Fruit fly (Drosophila melanogaster) whole organism, prepupa: ENCODE results near the gene Rab40.

ENCODE experiments used
- Blimp-1 ChIP-seq: fragments of 200-800 bp; sonication (Bioruptor generic); optimal IDR thresholded peaks from 3 replicates; lab custom pipeline; 2017; ENCODE audit warnings: missing biosample characterization, missing genetic modification characterization, mild to moderate bottlenecking, moderate library complexity, missing genetic modification reagents
- CG10669 ChIP-seq: fragments of 200-800 bp; sonication (Bioruptor generic); optimal IDR thresholded peaks from 3 replicates; lab custom pipeline; 2018; ENCODE audit warnings: missing biosample characterization, mild to moderate bottlenecking, missing genetic modification characterization, moderate library complexity
- CG11294 ChIP-seq: fragments of 200-800 bp; sonication (Bioruptor generic); IDR thresholded peaks from 2 replicates; pipeline ENCODE4 v1.3.6; 2022; ENCODE audit warnings: missing biosample characterization, missing genetic modification characterization
- CG11762 ChIP-seq: fragments of 200-800 bp; sonication (Bioruptor generic); optimal IDR thresholded peaks from 3 replicates; lab custom pipeline; 2016; ENCODE audit warnings: missing biosample characterization, missing genetic modification characterization; ENCODE audit not compliant: insufficient read depth
- CG11902 ChIP-seq: fragments of 200-800 bp; sonication (Bioruptor generic); optimal IDR thresholded peaks from 3 replicates; lab custom pipeline; 2016; ENCODE audit warnings: missing biosample characterization, missing genetic modification characterization
- CG15336 ChIP-seq: fragments of 200-800 bp; sonication (Bioruptor generic); IDR thresholded peaks from 2 replicates; pipeline ENCODE4 v1.3.6; 2022; ENCODE audit warnings: missing biosample characterization, missing genetic modification characterization
- CG1621 ChIP-seq: fragments of 200-800 bp; sonication (Bioruptor generic); optimal IDR thresholded peaks from 3 replicates; lab custom pipeline; 2018; ENCODE audit warnings: missing biosample characterization, mild to moderate bottlenecking, missing genetic modification characterization
- CG16779 ChIP-seq: fragments of 200-800 bp; sonication (Bioruptor generic); optimal IDR thresholded peaks from 3 replicates; lab custom pipeline; 2017; ENCODE audit warnings: missing biosample characterization, mild to moderate bottlenecking, missing genetic modification characterization
- CG3032 ChIP-seq: fragments of 200-800 bp; optimal IDR thresholded peaks from 2 replicates; lab custom pipeline; 2019; ENCODE audit warnings: missing biosample characterization, mild to moderate bottlenecking, missing genetic modification characterization, moderate library complexity
- CG31627 ChIP-seq: fragments of 200-800 bp; sonication (Bioruptor generic); optimal IDR thresholded peaks from 3 replicates; lab custom pipeline; 2016; ENCODE audit warnings: missing biosample characterization, missing genetic modification characterization
- CG32006 ChIP-seq: fragments of 200-800 bp; sonication (Bioruptor generic); optimal IDR thresholded peaks from 3 replicates; lab custom pipeline; 2017; ENCODE audit warnings: missing biosample characterization, mild to moderate bottlenecking, missing genetic modification characterization
- CG34406 ChIP-seq: fragments of 200-800 bp; sonication (Bioruptor generic); optimal IDR thresholded peaks from 3 replicates; lab custom pipeline; 2016; ENCODE audit warnings: missing biosample characterization, missing genetic modification characterization
- CG3919 ChIP-seq: fragments of 200-800 bp; sonication (Bioruptor generic); optimal IDR thresholded peaks from 3 replicates; lab custom pipeline; 2016; ENCODE audit warnings: missing biosample characterization, missing genetic modification characterization
- CG4318 ChIP-seq: fragments of 200-800 bp; sonication (Bioruptor generic); optimal IDR thresholded peaks from 3 replicates; lab custom pipeline; 2017; ENCODE audit warnings: missing biosample characterization, mild to moderate bottlenecking, missing genetic modification characterization
- CG6163 ChIP-seq: fragments of 200-800 bp; sonication (Bioruptor generic); IDR thresholded peaks from 3 replicates; pipeline ENCODE4 v1.3.6; 2022; ENCODE audit warnings: missing biosample characterization, missing genetic modification characterization
- CG6276 ChIP-seq: fragments of 200-800 bp; sonication (Bioruptor generic); optimal IDR thresholded peaks from 2 replicates; lab custom pipeline; 2017; ENCODE audit warnings: missing biosample characterization, mild to moderate bottlenecking, missing genetic modification characterization
- CG6854 ChIP-seq: fragments of 200-800 bp; sonication (Bioruptor generic); optimal IDR thresholded peaks from 2 replicates; lab custom pipeline; 2017; ENCODE audit warnings: missing biosample characterization, mild to moderate bottlenecking, missing genetic modification characterization
- CG7368 ChIP-seq: fragments of 200-800 bp; sonication (Bioruptor generic); optimal IDR thresholded peaks from 3 replicates; lab custom pipeline; 2016; ENCODE audit warnings: missing biosample characterization, missing genetic modification characterization
- CG8119 ChIP-seq: fragments of 200-800 bp; sonication (Bioruptor generic); IDR thresholded peaks from 3 replicates; pipeline ENCODE4 v1.3.6; 2022; ENCODE audit warnings: missing biosample characterization, missing genetic modification characterization
- CG8632 ChIP-seq: fragments of 200-800 bp; sonication (Bioruptor generic); optimal IDR thresholded peaks from 3 replicates; lab custom pipeline; 2016; ENCODE audit warnings: missing biosample characterization, missing genetic modification characterization
- CG9139 ChIP-seq: fragments of 200-800 bp; sonication (Bioruptor generic); optimal IDR thresholded peaks from 3 replicates; lab custom pipeline; 2017; ENCODE audit warnings: missing biosample characterization, mild to moderate bottlenecking, missing genetic modification characterization
- Eip75B ChIP-seq: fragments of 200-800 bp; sonication (Bioruptor generic); optimal IDR thresholded peaks from 3 replicates; lab custom pipeline; 2016; ENCODE audit warnings: missing biosample characterization, missing genetic modification characterization
- Eip78C ChIP-seq: fragments of 200-800 bp; sonication (Bioruptor generic); peaks from one replicate; lab custom pipeline; 2016; ENCODE audit warnings: missing biosample characterization, missing genetic modification characterization
- Eip93F ChIP-seq: fragments of 200-800 bp; sonication (Bioruptor generic); optimal IDR thresholded peaks from 2 replicates; lab custom pipeline; 2016; ENCODE audit warnings: missing biosample characterization, mild to moderate bottlenecking, missing genetic modification characterization
- Ets21C ChIP-seq: fragments of 200-800 bp; sonication (Bioruptor generic); optimal IDR thresholded peaks from 3 replicates; lab custom pipeline; 2016; ENCODE audit warnings: missing biosample characterization, missing genetic modification characterization
- Gug ChIP-seq: fragments of 200-800 bp; sonication (Bioruptor generic); IDR thresholded peaks from 2 replicates; pipeline ENCODE4 v1.3.6; 2022; ENCODE audit warnings: missing biosample characterization, missing genetic modification characterization
- Hr38 ChIP-seq: sonication (Bioruptor generic); optimal IDR thresholded peaks from 2 replicates; lab custom pipeline; 2016; ENCODE audit warnings: missing biosample characterization, missing genetic modification characterization
- Hr39 ChIP-seq: fragments of 200-800 bp; sonication (Bioruptor generic); optimal IDR thresholded peaks from 2 replicates; lab custom pipeline; 2016; ENCODE audit warnings: missing biosample characterization, missing genetic modification characterization
- Hr4 ChIP-seq: fragments of 200-800 bp; sonication (Bioruptor generic); optimal IDR thresholded peaks from 3 replicates; lab custom pipeline; 2016; ENCODE audit warnings: missing biosample characterization, missing genetic modification characterization
- Lpt ChIP-seq: fragments of 200-800 bp; sonication (Bioruptor generic); optimal IDR thresholded peaks from 3 replicates; lab custom pipeline; 2016; ENCODE audit warnings: missing biosample characterization, missing genetic modification characterization
- Met ChIP-seq: fragments of 200-800 bp; sonication (Bioruptor generic); optimal IDR thresholded peaks from 3 replicates; lab custom pipeline; 2016; ENCODE audit warnings: missing biosample characterization, missing genetic modification characterization
- OdsH ChIP-seq: fragments of 200-800 bp; sonication (Bioruptor generic); optimal IDR thresholded peaks from 3 replicates; lab custom pipeline; 2016; ENCODE audit warnings: missing biosample characterization, missing genetic modification characterization
- Smox ChIP-seq: fragments of 200-800 bp; sonication (Bioruptor generic); optimal IDR thresholded peaks from 3 replicates; lab custom pipeline; 2016; ENCODE audit warnings: missing biosample characterization, missing genetic modification characterization
- Sox15 ChIP-seq: fragments of 200-800 bp; sonication (Bioruptor generic); optimal IDR thresholded peaks from 3 replicates; lab custom pipeline; 2016; ENCODE audit warnings: missing biosample characterization, missing genetic modification characterization
- achi ChIP-seq: fragments of 200-800 bp; sonication (Bioruptor generic); optimal IDR thresholded peaks from 3 replicates; lab custom pipeline; 2016; ENCODE audit warnings: missing biosample characterization, missing genetic modification characterization
- acj6 ChIP-seq: fragments of 200-800 bp; sonication (Bioruptor generic); optimal IDR thresholded peaks from 3 replicates; lab custom pipeline; 2016; ENCODE audit warnings: missing biosample characterization, missing genetic modification characterization
- cyc ChIP-seq: fragments of 200-800 bp; sonication (Bioruptor generic); optimal IDR thresholded peaks from 3 replicates; lab custom pipeline; 2016; ENCODE audit warnings: missing biosample characterization, missing genetic modification characterization
- dac ChIP-seq: fragments of 200-800 bp; sonication (Bioruptor generic); optimal IDR thresholded peaks from 2 replicates; lab custom pipeline; 2017; ENCODE audit warnings: missing biosample characterization, mild to moderate bottlenecking, missing genetic modification characterization
- dsx ChIP-seq: fragments of 200-800 bp; optimal IDR thresholded peaks from 3 replicates; lab custom pipeline; 2019; ENCODE audit warnings: missing biosample characterization, mild to moderate bottlenecking, missing genetic modification characterization, moderate library complexity; ENCODE audit not compliant: poor library complexity, severe bottlenecking
- eg ChIP-seq: fragments of 200-800 bp; sonication (Bioruptor generic); IDR thresholded peaks from 3 replicates; pipeline ENCODE4 v1.3.6; 2022; ENCODE audit warnings: missing biosample characterization, missing genetic modification characterization
- fd85E ChIP-seq: fragments of 200-800 bp; sonication (Bioruptor generic); optimal IDR thresholded peaks from 3 replicates; lab custom pipeline; 2016; ENCODE audit warnings: missing biosample characterization, missing genetic modification characterization
- fkh ChIP-seq: fragments of 200-800 bp; sonication (Bioruptor generic); optimal IDR thresholded peaks from 3 replicates; lab custom pipeline; 2017; ENCODE audit warnings: missing biosample characterization, mild to moderate bottlenecking, missing genetic modification characterization, moderate library complexity
- lz ChIP-seq: fragments of 200-800 bp; sonication (Bioruptor generic); optimal IDR thresholded peaks from 3 replicates; lab custom pipeline; 2016; ENCODE audit warnings: missing biosample characterization, missing genetic modification characterization
- net ChIP-seq: fragments of 200-800 bp; sonication (Bioruptor generic); optimal IDR thresholded peaks from 3 replicates; lab custom pipeline; 2016; ENCODE audit warnings: missing biosample characterization, missing genetic modification characterization
- salr ChIP-seq, 2 experiments: fragments of 200-800 bp; sonication (Bioruptor generic); optimal IDR thresholded peaks; 3 replicates each; lab custom pipeline; 2016 to 2018; ENCODE audit warnings: missing biosample characterization in 2 of 2, missing genetic modification characterization in 2 of 2, mild to moderate bottlenecking in 1 of 2
- spab ChIP-seq: fragments of 200-800 bp; sonication (Bioruptor generic); optimal IDR thresholded peaks from 2 replicates; lab custom pipeline; 2017; ENCODE audit warnings: missing biosample characterization, mild to moderate bottlenecking, missing genetic modification characterization, missing genetic modification reagents
- ss ChIP-seq, 2 experiments: fragments of 200-800 bp; sonication (Bioruptor generic); optimal IDR thresholded peaks; 2 replicates in 1 of 2; 3 replicates in 1 of 2; lab custom pipeline; 2017 to 2018; ENCODE audit warnings: mild to moderate bottlenecking in 2 of 2, missing biosample characterization in 2 of 2, missing genetic modification characterization in 2 of 2, moderate library complexity in 1 of 2
- svp ChIP-seq: fragments of 200-800 bp; sonication (Bioruptor generic); peaks from one replicate; lab custom pipeline; 2016; ENCODE audit warnings: missing biosample characterization, missing genetic modification characterization
- topi ChIP-seq: fragments of 200-800 bp; sonication (Bioruptor generic); optimal IDR thresholded peaks from 3 replicates; lab custom pipeline; 2016; ENCODE audit warnings: missing biosample characterization, missing genetic modification characterization
- vri ChIP-seq: fragments of 200-800 bp; sonication (Bioruptor generic); optimal IDR thresholded peaks from 3 replicates; lab custom pipeline; 2016; ENCODE audit warnings: missing biosample characterization, mild to moderate bottlenecking, missing genetic modification characterization

The Rab40 gene

DNA sequence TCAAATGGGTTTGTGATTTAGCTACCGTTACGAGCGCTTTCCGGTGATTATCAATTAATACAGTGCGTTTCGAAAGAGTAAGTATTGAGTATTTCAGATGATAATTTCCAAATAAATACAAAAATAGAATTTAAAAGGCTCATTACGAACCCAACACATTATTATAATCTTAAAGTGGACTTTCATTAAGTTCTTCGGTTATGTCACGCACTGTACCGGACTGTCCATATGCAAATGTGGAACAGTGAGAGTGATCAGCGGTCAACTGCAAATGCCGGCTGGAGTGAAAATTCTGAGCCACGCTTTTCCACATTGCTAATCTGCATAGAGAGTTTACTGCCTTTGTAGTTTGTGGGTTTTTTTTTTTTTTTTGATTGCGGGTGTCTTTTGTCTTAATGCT lies 9.2 kb downstream of the Rab40 start:
- no peak for TF ChIP-seq svp (GFP tag; lab: Kevin White, UChicago)
- TF ChIP-seq Sox15 = no peak
- TF ChIP-seq salr (GFP tag; optimal IDR thresholded peaks at IDR 0.05; lab: Kevin White, UChicago) = no peak
- TF ChIP-seq cyc (GFP tag; lab: Kevin White, UChicago) = no peak
- TF ChIP-seq achi (GFP tag; lab: Kevin White, UChicago) = no peak
- no peak for TF ChIP-seq Eip78C (GFP tag; lab: Kevin White, UChicago)
- TF ChIP-seq CG15336 (GFP tag; lab: Robert Waterston, UW) = no peak
- no peak for TF ChIP-seq CG11902 (GFP tag; lab: Kevin White, UChicago)
- TF ChIP-seq Lpt (GFP tag; lab: Kevin White, UChicago) = no peak
- no peak for TF ChIP-seq lz (GFP tag; lab: Kevin White, UChicago)
- no peak for TF ChIP-seq Eip75B (GFP tag; lab: Kevin White, UChicago)
- no peak for TF ChIP-seq net (GFP tag; lab: Kevin White, UChicago)
- TF ChIP-seq spab (GFP tag; lab: Kevin White, UChicago) = no peak
- no peak for TF ChIP-seq CG16779 (tag; lab: Kevin White, UChicago)
- no peak for TF ChIP-seq CG1621 (tag; lab: Kevin White, UChicago)
- no peak for TF ChIP-seq CG3919
- TF ChIP-seq CG3032 (tag; lab: Kevin White, UChicago) = no peak
- TF ChIP-seq CG10669 (GFP tag; lab: Kevin White, UChicago) = no peak
- no peak for TF ChIP-seq vri

DNA sequence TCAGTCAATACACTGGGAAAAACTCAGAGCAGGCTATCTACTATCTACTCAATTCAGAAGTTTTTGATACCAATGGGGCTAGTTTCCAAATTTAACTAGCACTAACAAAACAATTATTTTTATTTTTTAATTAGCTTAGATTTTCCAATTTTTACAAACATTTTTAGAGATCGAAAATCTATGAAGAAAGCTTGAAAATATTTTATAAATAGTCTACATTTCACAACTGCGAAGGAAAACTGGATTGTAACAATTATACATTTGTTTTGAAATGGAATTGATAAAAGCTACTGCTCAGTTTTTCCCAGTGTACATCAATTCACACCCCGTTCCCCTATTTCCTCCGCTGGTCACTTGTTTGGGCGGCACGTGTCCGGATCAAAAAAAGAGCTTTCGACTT lies 15.0 kb downstream of the Rab40 start:
- TF ChIP-seq spab (GFP tag; lab: Kevin White, UChicago) = no peak
- TF ChIP-seq Blimp-1 (GFP tag; lab: Kevin White, UChicago) = no peak
- TF ChIP-seq ss (GFP tag; optimal IDR thresholded peaks at IDR 0.05; lab: Kevin White, UChicago) = no peak
- no peak for TF ChIP-seq achi (GFP tag; lab: Kevin White, UChicago)
- peak; percentile 56 for TF ChIP-seq Eip78C (GFP tag; lab: Kevin White, UChicago)
- peak; percentile 12 for TF ChIP-seq CG3919
- TF ChIP-seq CG6163 = no peak
- TF ChIP-seq svp (GFP tag; lab: Kevin White, UChicago) = peak; percentile 23
- TF ChIP-seq Hr39 = no peak
- TF ChIP-seq CG8632 (GFP tag; lab: Kevin White, UChicago) = no peak
- TF ChIP-seq CG8119 (GFP tag; lab: Robert Waterston, UW) = peak; percentile 50; the same call in 2 of the 3 replicates
- no peak for TF ChIP-seq CG7368 (GFP tag; lab: Kevin White, UChicago)
- TF ChIP-seq eg = no peak; the same call in 2 of the 3 replicates
- TF ChIP-seq CG31627 (GFP tag; lab: Kevin White, UChicago) = no peak
- TF ChIP-seq CG11294 (GFP tag; lab: Robert Waterston, UW) = no peak
- peak; percentile 60 for TF ChIP-seq CG32006 (GFP tag; lab: Kevin White, UChicago)
- TF ChIP-seq fd85E (GFP tag; lab: Kevin White, UChicago) = no peak
- TF ChIP-seq Eip93F (GFP tag; lab: Kevin White, UChicago) = no peak
- no peak for TF ChIP-seq CG34406 (GFP tag; lab: Kevin White, UChicago)
- TF ChIP-seq Met (GFP tag; lab: Kevin White, UChicago) = no peak
- no peak for TF ChIP-seq dac (GFP tag; lab: Kevin White, UChicago)
- peak; percentile 11 for TF ChIP-seq CG6276 (GFP tag; lab: Kevin White, UChicago)
- TF ChIP-seq Hr38 = no peak
- TF ChIP-seq dsx = no peak
- peak; percentile 22 for TF ChIP-seq CG4318
- no peak for TF ChIP-seq salr (GFP tag; optimal IDR thresholded peaks at IDR 0.05; lab: Kevin White, UChicago)
- TF ChIP-seq lz (GFP tag; lab: Kevin White, UChicago) = no peak
- TF ChIP-seq CG15336 (GFP tag; lab: Robert Waterston, UW) = peak; percentile 39; the same call in 1 of the 2 replicates
- TF ChIP-seq Lpt (GFP tag; lab: Kevin White, UChicago) = no peak
- no peak for TF ChIP-seq CG11762 (GFP tag; lab: Kevin White, UChicago)
- no peak for TF ChIP-seq fkh
- TF ChIP-seq CG10669 (GFP tag; lab: Kevin White, UChicago) = no peak
- no peak for TF ChIP-seq CG6854 (GFP tag; lab: Kevin White, UChicago)
- TF ChIP-seq Hr4 = peak; percentile 62
- TF ChIP-seq Gug = no peak
- TF ChIP-seq Ets21C (GFP tag; lab: Kevin White, UChicago) = no peak
- peak; percentile 1 for TF ChIP-seq acj6 (GFP tag; lab: Kevin White, UChicago)
- TF ChIP-seq topi (GFP tag; lab: Kevin White, UChicago) = no peak
- TF ChIP-seq CG16779 (tag; lab: Kevin White, UChicago) = no peak
- no peak for TF ChIP-seq Smox (GFP tag; lab: Kevin White, UChicago)
- no peak for TF ChIP-seq CG9139
- peak; percentile 22 for TF ChIP-seq OdsH (GFP tag; lab: Kevin White, UChicago)
